Worm (Caenorhabditis elegans) whole organism, young adult: ENCODE results near the gene M195.2.

ENCODE experiments used
- F22D6.2 ChIP-seq: sonication (generic microtip); optimal IDR thresholded peaks from 2 replicates; lab custom pipeline; 2016; ENCODE audit warnings: mild to moderate bottlenecking, missing genetic modification characterization, missing compliant biosample characterization
- F33H1.4 ChIP-seq: fragments of 200-800 bp; sonication (Bioruptor generic); IDR thresholded peaks from 2 replicates; pipeline ENCODE4 v1.3.6; 2022; ENCODE audit warnings: missing genetic modification reagents, missing genetic modification characterization, missing compliant biosample characterization
- F57C9.4 ChIP-seq: sonication (generic microtip); optimal IDR thresholded peaks from 2 replicates; lab custom pipeline; 2017; ENCODE audit warnings: mild to moderate bottlenecking, missing genetic modification characterization, missing compliant biosample characterization
- Y53F4B.3 ChIP-seq: fragments of 200-800 bp; sonication (Bioruptor generic); IDR thresholded peaks from 2 replicates; pipeline ENCODE4 v1.3.6; 2022; ENCODE audit warnings: missing genetic modification reagents, missing genetic modification characterization, missing compliant biosample characterization
- Y56A3A.18 ChIP-seq: fragments of 200-800 bp; sonication (Bioruptor generic); IDR thresholded peaks from 2 replicates; pipeline ENCODE4 v1.3.6; 2022; ENCODE audit warnings: missing genetic modification reagents, missing genetic modification characterization, missing compliant biosample characterization
- Y79H2A.3 ChIP-seq: fragments of 200-800 bp; sonication (Bioruptor generic); conservative IDR thresholded peaks from 2 replicates; pipeline ENCODE4 v1.3.6; 2022; ENCODE audit warnings: missing genetic modification reagents, missing genetic modification characterization, missing compliant biosample characterization
- ZK185.1 ChIP-seq: sonication (generic microtip); optimal IDR thresholded peaks from 2 replicates; lab custom pipeline; 2016; ENCODE audit warnings: mild to moderate bottlenecking, missing genetic modification characterization, missing compliant biosample characterization; ENCODE audit not compliant: poor library complexity, severe bottlenecking
- akir-1 ChIP-seq: fragments of 200-800 bp; sonication (Bioruptor generic); optimal IDR thresholded peaks from 2 replicates; lab custom pipeline; 2018; ENCODE audit warnings: mild to moderate bottlenecking, missing genetic modification characterization, moderate library complexity, missing compliant biosample characterization
- atf-7 ChIP-seq: sonication (generic microtip); optimal IDR thresholded peaks from 2 replicates; lab custom pipeline; 2017; ENCODE audit warnings: mild to moderate bottlenecking, missing genetic modification characterization, missing compliant biosample characterization
- attf-6 ChIP-seq: fragments of 200-800 bp; sonication (Bioruptor generic); IDR thresholded peaks from 2 replicates; pipeline ENCODE4 v1.3.6; 2022; ENCODE audit warnings: missing genetic modification reagents, missing genetic modification characterization, missing compliant biosample characterization
- bed-1 ChIP-seq: fragments of 200-800 bp; sonication (Bioruptor generic); IDR thresholded peaks from 2 replicates; pipeline ENCODE4 v1.3.6; 2022; ENCODE audit warnings: missing genetic modification reagents, missing genetic modification characterization, missing compliant biosample characterization
- cebp-1 ChIP-seq, 2 experiments: fragments of 200-800 bp in 1 of 2; sonication (Bioruptor generic) in 1 of 2; sonication (generic microtip) in 1 of 2; IDR thresholded peaks in 1 of 2; optimal IDR thresholded peaks in 1 of 2; 2 replicates each; pipeline versions ENCODE4 v1.3.6 to Lab custom; 2017 to 2022; ENCODE audit warnings: missing compliant biosample characterization in 2 of 2, missing genetic modification characterization in 2 of 2, mild to moderate bottlenecking in 1 of 2, missing genetic modification reagents in 1 of 2, moderate library complexity in 1 of 2
- ceh-100 ChIP-seq: fragments of 200-800 bp; sonication (Bioruptor generic); IDR thresholded peaks from 2 replicates; pipeline ENCODE4 v1.3.6; 2022; ENCODE audit warnings: missing genetic modification reagents, missing genetic modification characterization, missing compliant biosample characterization
- die-1 ChIP-seq: sonication (generic microtip); optimal IDR thresholded peaks from 2 replicates; lab custom pipeline; 2016; ENCODE audit warnings: missing genotype, mild to moderate bottlenecking, missing genetic modification characterization, missing compliant biosample characterization
- dpl-1 ChIP-seq: fragments of 150-350 bp; optimal IDR thresholded peaks from 2 replicates; lab custom pipeline; 2014; ENCODE audit warnings: missing biosample characterization, missing genetic modification reagents, missing genetic modification characterization
- efl-1 ChIP-seq: fragments of 150-350 bp; optimal IDR thresholded peaks from 2 replicates; lab custom pipeline; 2014; ENCODE audit warnings: missing biosample characterization, missing genetic modification reagents, missing genetic modification characterization
- hlh-12 ChIP-seq: sonication (generic microtip); optimal IDR thresholded peaks from 2 replicates; lab custom pipeline; 2016; ENCODE audit warnings: missing genetic modification characterization, missing compliant biosample characterization
- hlh-26 ChIP-seq: fragments of 200-800 bp; sonication (Bioruptor generic); conservative IDR thresholded peaks from 2 replicates; pipeline ENCODE4 v1.3.6; 2022; ENCODE audit warnings: missing genetic modification reagents, missing genetic modification characterization, missing compliant biosample characterization
- hmg-1.2 ChIP-seq: fragments of 200-800 bp; sonication (Bioruptor generic); IDR thresholded peaks from 2 replicates; pipeline ENCODE4 v1.3.6; 2022; ENCODE audit warnings: missing genetic modification reagents, missing genetic modification characterization, missing compliant biosample characterization
- lag-1 ChIP-seq: fragments of 200-800 bp; sonication (Bioruptor generic); IDR thresholded peaks from 2 replicates; pipeline ENCODE4 v1.3.6; 2022; ENCODE audit warnings: missing genetic modification reagents, missing genetic modification characterization, missing compliant biosample characterization
- let-607 ChIP-seq, 2 experiments: fragments of 200-800 bp in 1 of 2; sonication (Bioruptor generic) in 1 of 2; sonication (generic microtip) in 1 of 2; optimal IDR thresholded peaks; 2 replicates each; lab custom pipeline; 2016 to 2018; ENCODE audit warnings: mild to moderate bottlenecking in 2 of 2, missing compliant biosample characterization in 2 of 2, missing genetic modification characterization in 2 of 2, moderate library complexity in 2 of 2, missing genotype in 1 of 2
- lin-26 ChIP-seq: fragments of 200-800 bp; sonication (Bioruptor generic); IDR thresholded peaks from 2 replicates; pipeline ENCODE4 v1.3.6; 2022; ENCODE audit warnings: missing genetic modification reagents, missing genetic modification characterization, missing compliant biosample characterization
- lin-35 ChIP-seq, 3 experiments: fragments of 150-350 bp in 2 of 3; sonication (generic microtip) in 1 of 3; optimal IDR thresholded peaks; 2 replicates each; lab custom pipeline; 2014 to 2018; ENCODE audit warnings: missing biosample characterization in 3 of 3, missing genetic modification characterization in 3 of 3, missing genetic modification reagents in 3 of 3
- madf-6 ChIP-seq: fragments of 200-800 bp; sonication (Bioruptor generic); IDR thresholded peaks from 2 replicates; pipeline ENCODE4 v1.3.6; 2022; ENCODE audit warnings: missing genetic modification reagents, missing genetic modification characterization, missing compliant biosample characterization
- mcd-1 ChIP-seq: fragments of 200-800 bp; sonication (Bioruptor generic); IDR thresholded peaks from 2 replicates; pipeline ENCODE4 v1.3.6; 2022; ENCODE audit warnings: missing genetic modification reagents, missing genetic modification characterization, missing compliant biosample characterization
- mel-28 ChIP-seq: sonication (generic microtip); optimal IDR thresholded peaks from 2 replicates; lab custom pipeline; 2016; ENCODE audit warnings: borderline replicate concordance, mild to moderate bottlenecking, missing genetic modification characterization, missing compliant biosample characterization
- nfya-1 ChIP-seq: sonication (generic microtip); optimal IDR thresholded peaks from 2 replicates; lab custom pipeline; 2017; ENCODE audit warnings: antibody characterized with exemption, missing compliant biosample characterization, missing genetic modification characterization, borderline replicate concordance; ENCODE audit not compliant: insufficient read depth
- nfyb-1 ChIP-seq: fragments of 200-800 bp; sonication (Bioruptor generic); IDR thresholded peaks from 2 replicates; pipeline ENCODE4 v1.3.6; 2022; ENCODE audit warnings: missing genetic modification reagents, missing genetic modification characterization, missing compliant biosample characterization
- nhr-179 ChIP-seq: sonication (generic microtip); optimal IDR thresholded peaks from 2 replicates; lab custom pipeline; 2016; ENCODE audit warnings: mild to moderate bottlenecking, missing genetic modification characterization, missing compliant biosample characterization
- nhr-80 ChIP-seq: sonication (generic microtip); optimal IDR thresholded peaks from 2 replicates; lab custom pipeline; 2016; ENCODE audit warnings: missing genetic modification characterization, missing compliant biosample characterization
- nhr-90 ChIP-seq: sonication (generic microtip); optimal IDR thresholded peaks from 2 replicates; lab custom pipeline; 2016; ENCODE audit warnings: missing genotype, mild to moderate bottlenecking, missing genetic modification characterization, missing compliant biosample characterization
- snpc-1.1 ChIP-seq: sonication (generic microtip); optimal IDR thresholded peaks from 2 replicates; lab custom pipeline; 2017; ENCODE audit warnings: missing genetic modification characterization, mild to moderate bottlenecking, missing compliant biosample characterization, antibody characterized with exemption, moderate library complexity, missing genotype, missing genetic modification reagents; ENCODE audit not compliant: insufficient read depth
- snpc-3.4 ChIP-seq: sonication (generic microtip); optimal IDR thresholded peaks from 2 replicates; lab custom pipeline; 2017; ENCODE audit warnings: missing genetic modification characterization, mild to moderate bottlenecking, missing compliant biosample characterization, antibody characterized with exemption, moderate library complexity, missing genotype, missing genetic modification reagents
- somi-1 ChIP-seq: fragments of 200-800 bp; sonication (Bioruptor generic); optimal IDR thresholded peaks from 2 replicates; lab custom pipeline; 2018; ENCODE audit warnings: mild to moderate bottlenecking, missing genetic modification characterization, missing compliant biosample characterization
- sptf-2 ChIP-seq: fragments of 200-800 bp; sonication (Bioruptor generic); optimal IDR thresholded peaks from 2 replicates; lab custom pipeline; 2018; ENCODE audit warnings: mild to moderate bottlenecking, missing genetic modification characterization, missing compliant biosample characterization
- unc-62 ChIP-seq: fragments of 150-350 bp; optimal IDR thresholded peaks from 2 replicates; lab custom pipeline; 2014; ENCODE audit warnings: missing biosample characterization, missing genetic modification reagents, missing genetic modification characterization
- zfh-2 ChIP-seq: fragments of 200-800 bp; sonication (Bioruptor generic); conservative IDR thresholded peaks from 2 replicates; pipeline ENCODE4 v1.3.6; 2022; ENCODE audit warnings: missing genetic modification reagents, missing genetic modification characterization, missing compliant biosample characterization
- ztf-22 ChIP-seq: fragments of 200-800 bp; sonication (Bioruptor generic); optimal IDR thresholded peaks from 2 replicates; lab custom pipeline; 2018; ENCODE audit warnings: mild to moderate bottlenecking, missing genetic modification characterization, moderate library complexity, missing compliant biosample characterization
- ztf-26 ChIP-seq: sonication (generic microtip); optimal IDR thresholded peaks from 2 replicates; lab custom pipeline; 2017; ENCODE audit warnings: missing genetic modification characterization, missing compliant biosample characterization
- ztf-6 ChIP-seq: fragments of 200-800 bp; sonication (Bioruptor generic); IDR thresholded peaks from 2 replicates; pipeline ENCODE4 v1.3.6; 2022; ENCODE audit warnings: missing genetic modification reagents, missing genetic modification characterization, missing compliant biosample characterization

M195.2 gene

ce11 chrII:8396041-8396440, 35.5 kb downstream of the M195.2 start, which contains the start of gene F49E12.7:
F49E12.7 (minus strand) TSS chrII:8396141.
- TF ChIP-seq akir-1 (GFP tag; lab: Kevin White, UChicago) = no peak
- no peak for TF ChIP-seq ceh-100
- no peak for TF ChIP-seq ZK185.1 (tag; lab: Kevin White, UChicago)
- TF ChIP-seq madf-6 (GFP tag; lab: Robert Waterston, UW) = no peak
- TF ChIP-seq F57C9.4 (tag; lab: Kevin White, UChicago) = no peak
- no peak for TF ChIP-seq ztf-6 (GFP tag; lab: Robert Waterston, UW)
- no peak for TF ChIP-seq die-1 (tag; lab: Kevin White, UChicago)
- no peak for TF ChIP-seq snpc-1.1 (tag; lab: Kevin White, UChicago)
- no peak for TF ChIP-seq hmg-1.2

- no peak for TF ChIP-seq efl-1 (GFP tag; lab: Kevin White, UChicago)
- TF ChIP-seq madf-6 (GFP tag; lab: Robert Waterston, UW) = no peak
- TF ChIP-seq snpc-3.4 = no peak
- no peak for TF ChIP-seq lin-35 (GFP tag; optimal IDR thresholded peaks at IDR 0.05; lab: Kevin White, UChicago)
- no peak for TF ChIP-seq nfya-1
- no peak for TF ChIP-seq lag-1 (GFP tag; lab: Robert Waterston, UW)
- no peak for TF ChIP-seq atf-7
- TF ChIP-seq Y53F4B.3 = no peak
- TF ChIP-seq sptf-2 (GFP tag; lab: Kevin White, UChicago) = no peak
- TF ChIP-seq mel-28 (tag; lab: Kevin White, UChicago) = no peak
- TF ChIP-seq bed-1 = no peak
- TF ChIP-seq attf-6 (GFP tag; lab: Robert Waterston, UW) = no peak
- no peak for TF ChIP-seq dpl-1 (GFP tag; lab: Kevin White, UChicago)
- TF ChIP-seq, all 124 proteins: peak for 0
Observed at ce11 chrII:8399064-8399463, 38.5 kb downstream of the M195.2 start, which contains the start of gene dod-23. dod-23 (minus strand) TSS chrII:8399164.

ce11 chrII:8399997-8400396, 39.4 kb downstream of the M195.2 start:
- no peak for TF ChIP-seq lag-1 (GFP tag; lab: Robert Waterston, UW)
- TF ChIP-seq unc-62 = peak; percentile 92
- no peak for TF ChIP-seq zfh-2
- TF ChIP-seq let-607 (tag; optimal IDR thresholded peaks at IDR 0.05; lab: Kevin White, UChicago) = peak in 1 of 2 experiments; percentile 59
- peak; percentile 73 for TF ChIP-seq nhr-80 (tag; lab: Kevin White, UChicago)

DNA sequence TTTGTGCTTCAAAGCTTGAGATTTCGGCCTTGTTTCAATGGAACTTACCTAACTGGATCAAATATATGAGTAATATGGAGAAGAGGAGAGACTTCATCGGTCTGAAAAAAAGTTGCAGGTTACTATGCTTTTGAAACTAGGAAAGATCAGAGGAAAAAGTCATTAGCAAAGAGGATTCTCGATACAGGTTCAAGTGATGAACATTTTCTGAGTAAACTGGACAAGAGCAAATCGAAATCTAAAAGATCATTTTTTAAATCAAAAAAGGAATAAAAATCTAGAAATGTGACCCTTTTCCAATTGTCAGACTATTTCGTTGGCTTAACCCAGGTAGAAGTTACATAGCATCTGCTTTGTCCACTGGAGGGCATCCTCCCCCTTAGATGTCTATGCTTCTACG, 44.2 kb downstream of the M195.2 start, which contains the start of gene skpo-1:
Gene skpo-1 (minus strand): TSS at position 101 of the 400 bp plus-strand sequence.
- TF ChIP-seq mcd-1 (GFP tag; lab: Robert Waterston, UW) = no peak
- no peak for TF ChIP-seq F22D6.2
- no peak for TF ChIP-seq bed-1
- TF ChIP-seq ztf-26 (tag; lab: Kevin White, UChicago) = no peak
- TF ChIP-seq somi-1 (GFP tag; lab: Kevin White, UChicago) = no peak
- TF ChIP-seq snpc-1.1 (tag; lab: Kevin White, UChicago) = no peak
- no peak for TF ChIP-seq Y79H2A.3
- TF ChIP-seq nhr-179 (tag; lab: Kevin White, UChicago) = no peak
- no peak for TF ChIP-seq hlh-12 (tag; lab: Kevin White, UChicago)
- no peak for TF ChIP-seq nhr-90 (tag; lab: Kevin White, UChicago)
- TF ChIP-seq Y56A3A.18 (GFP tag; lab: Robert Waterston, UW) = no peak
- no peak for TF ChIP-seq nhr-80 (tag; lab: Kevin White, UChicago)
- TF ChIP-seq cebp-1 (GFP tag; IDR thresholded peaks at IDR 0.05; lab: Robert Waterston, UW) = no peak
- TF ChIP-seq cebp-1 (tag; optimal IDR thresholded peaks at IDR 0.05; lab: Kevin White, UChicago) = no peak
- no peak for TF ChIP-seq ztf-22 (GFP tag; lab: Kevin White, UChicago)
- TF ChIP-seq hlh-26 (GFP tag; lab: Robert Waterston, UW) = no peak
- no peak for TF ChIP-seq F33H1.4 (GFP tag; lab: Robert Waterston, UW)
- TF ChIP-seq lin-26 (GFP tag; lab: Robert Waterston, UW) = no peak
- TF ChIP-seq nfyb-1 (GFP tag; lab: Robert Waterston, UW) = no peak
